Worm (Caenorhabditis elegans) whole organism, L1 larva: ENCODE results near the gene C09B9.7.
"Not testable (repeated sequence)": the region's sequence is repeated elsewhere in the genome, so short reads cannot be mapped to it uniquely, and the experiment has no call there.

Experiments
- C04F5.9 ChIP-seq: sonication (generic microtip); optimal IDR thresholded peaks from 2 replicates; lab custom pipeline; 2016; ENCODE audit warnings: missing genetic modification characterization, missing compliant biosample characterization
- C16A3.4 ChIP-seq: fragments of 150-350 bp; optimal IDR thresholded peaks from 2 replicates; lab custom pipeline; 2014; ENCODE audit warnings: missing biosample characterization, missing genetic modification characterization
- C34B4.2 ChIP-seq: sonication (generic microtip); optimal IDR thresholded peaks from 2 replicates; lab custom pipeline; 2017; ENCODE audit warnings: mild to moderate bottlenecking, missing genetic modification characterization, missing compliant biosample characterization
- Y116A8C.19 ChIP-seq: sonication (generic microtip); optimal IDR thresholded peaks from 2 replicates; lab custom pipeline; 2016; ENCODE audit warnings: missing compliant biosample characterization, missing genetic modification characterization, borderline replicate concordance
- aha-1 ChIP-seq: fragments of 150-350 bp; optimal IDR thresholded peaks from 2 replicates; lab custom pipeline; 2014; ENCODE audit warnings: missing biosample characterization, missing genetic modification characterization
- blmp-1 ChIP-seq: fragments of 150-350 bp; optimal IDR thresholded peaks from 2 replicates; lab custom pipeline; 2014; ENCODE audit warnings: missing biosample characterization, missing genetic modification characterization
- ceh-82 ChIP-seq, 3 experiments: fragments of 150-350 bp in 1 of 3; sonication (generic microtip) in 2 of 3; optimal IDR thresholded peaks; 2 replicates each; lab custom pipeline; 2014 to 2017; ENCODE audit warnings: missing biosample characterization in 3 of 3, missing genetic modification characterization in 3 of 3
- ceh-88 ChIP-seq: fragments of 200-800 bp; sonication (Bioruptor generic); IDR thresholded peaks from 2 replicates; pipeline ENCODE4 v1.3.6; 2022; ENCODE audit warnings: missing genetic modification characterization, missing compliant biosample characterization
- ces-1 ChIP-seq: fragments of 150-350 bp; optimal IDR thresholded peaks from 2 replicates; lab custom pipeline; 2014; ENCODE audit warnings: missing biosample characterization, missing genetic modification reagents, missing genetic modification characterization
- dpl-1 ChIP-seq, 3 experiments: fragments of 150-350 bp in 2 of 3; sonication (generic microtip) in 1 of 3; optimal IDR thresholded peaks; 2 replicates each; lab custom pipeline; 2014 to 2017; ENCODE audit warnings: missing biosample characterization in 3 of 3, missing genetic modification characterization in 3 of 3, missing genetic modification reagents in 3 of 3
- egl-27 ChIP-seq, 2 experiments: fragments of 150-350 bp in 1 of 2; sonication (generic microtip); optimal IDR thresholded peaks; 3 replicates each; lab custom pipeline; 2017 to 2018; ENCODE audit warnings: missing biosample characterization in 2 of 2, missing genetic modification characterization in 2 of 2, missing genetic modification reagents in 2 of 2
- fkh-8 ChIP-seq: sonication (generic microtip); optimal IDR thresholded peaks from 2 replicates; lab custom pipeline; 2016; ENCODE audit warnings: mild to moderate bottlenecking, missing genetic modification characterization, missing compliant biosample characterization
- fos-1 ChIP-seq: fragments of 150-350 bp; optimal IDR thresholded peaks from 2 replicates; lab custom pipeline; 2014; ENCODE audit warnings: missing biosample characterization, missing genetic modification characterization
- grh-1 ChIP-seq: fragments of 200-800 bp; sonication (Bioruptor generic); IDR thresholded peaks from 2 replicates; pipeline ENCODE4 v1.3.6; 2022; ENCODE audit warnings: missing genetic modification reagents, missing genetic modification characterization, missing compliant biosample characterization
- hlh-4 ChIP-seq: sonication (generic microtip); optimal IDR thresholded peaks from 2 replicates; lab custom pipeline; 2016; ENCODE audit warnings: mild to moderate bottlenecking, missing genetic modification characterization, missing compliant biosample characterization
- isw-1 ChIP-seq: fragments of 200-800 bp; sonication (Bioruptor generic); IDR thresholded peaks from 2 replicates; pipeline ENCODE4 v1.3.6; 2022; ENCODE audit warnings: missing genetic modification characterization, missing compliant biosample characterization
- lin-13 ChIP-seq: fragments of 150-350 bp; optimal IDR thresholded peaks from 2 replicates; lab custom pipeline; 2014; ENCODE audit warnings: missing biosample characterization, missing genetic modification reagents, missing genetic modification characterization
- lin-15B ChIP-seq: fragments of 150-350 bp; sonication (generic microtip); optimal IDR thresholded peaks from 3 replicates; lab custom pipeline; 2014; ENCODE audit warnings: missing biosample characterization, missing genetic modification characterization
- lir-3 ChIP-seq: sonication (generic microtip); optimal IDR thresholded peaks from 2 replicates; lab custom pipeline; 2016; ENCODE audit warnings: mild to moderate bottlenecking, missing genetic modification characterization, moderate library complexity, missing compliant biosample characterization; ENCODE audit not compliant: poor library complexity
- mab-9 ChIP-seq: fragments of 200-800 bp; sonication (Bioruptor generic); IDR thresholded peaks from 2 replicates; pipeline ENCODE4 v1.3.6; 2022; ENCODE audit warnings: missing genetic modification reagents, missing genetic modification characterization, missing compliant biosample characterization
- nhr-11 ChIP-seq: fragments of 150-350 bp; optimal IDR thresholded peaks from 2 replicates; lab custom pipeline; 2014; ENCODE audit warnings: missing biosample characterization, missing genetic modification characterization
- nhr-20 ChIP-seq: sonication (generic microtip); optimal IDR thresholded peaks from 2 replicates; lab custom pipeline; 2016; ENCODE audit warnings: mild to moderate bottlenecking, missing genetic modification characterization, missing compliant biosample characterization
- nhr-237 ChIP-seq: fragments of 150-350 bp; optimal IDR thresholded peaks from 2 replicates; lab custom pipeline; 2014; ENCODE audit warnings: missing biosample characterization, missing genetic modification characterization
- nhr-47 ChIP-seq: sonication (generic microtip); optimal IDR thresholded peaks from 2 replicates; lab custom pipeline; 2016; ENCODE audit warnings: mild to moderate bottlenecking, missing genetic modification characterization, moderate library complexity, missing compliant biosample characterization
- nhr-84 ChIP-seq: sonication (generic microtip); optimal IDR thresholded peaks from 2 replicates; lab custom pipeline; 2017; ENCODE audit warnings: missing biosample characterization, missing genetic modification characterization
- skn-1 ChIP-seq: fragments of 150-350 bp; optimal IDR thresholded peaks from 2 replicates; lab custom pipeline; 2014; ENCODE audit warnings: missing biosample characterization, missing genetic modification characterization
- snu-23 ChIP-seq: sonication (generic microtip); optimal IDR thresholded peaks from 2 replicates; lab custom pipeline; 2016; ENCODE audit warnings: missing genetic modification characterization, missing compliant biosample characterization
- sox-4 ChIP-seq: sonication (generic microtip); optimal IDR thresholded peaks from 2 replicates; lab custom pipeline; 2016; ENCODE audit warnings: missing genetic modification characterization, missing compliant biosample characterization
- swsn-7 ChIP-seq: sonication (generic microtip); optimal IDR thresholded peaks from 2 replicates; lab custom pipeline; 2016; ENCODE audit warnings: missing genetic modification characterization, missing compliant biosample characterization
- tbx-2 ChIP-seq: sonication (generic microtip); optimal IDR thresholded peaks from 2 replicates; lab custom pipeline; 2016; ENCODE audit warnings: missing genetic modification characterization, missing compliant biosample characterization
- ztf-11 ChIP-seq, 2 experiments: sonication (generic microtip); optimal IDR thresholded peaks; 2 replicates each; lab custom pipeline; 2016 to 2017; ENCODE audit warnings: missing genetic modification characterization in 2 of 2, missing biosample characterization in 1 of 2, missing compliant biosample characterization in 1 of 2

The C09B9.7 gene

DNA sequence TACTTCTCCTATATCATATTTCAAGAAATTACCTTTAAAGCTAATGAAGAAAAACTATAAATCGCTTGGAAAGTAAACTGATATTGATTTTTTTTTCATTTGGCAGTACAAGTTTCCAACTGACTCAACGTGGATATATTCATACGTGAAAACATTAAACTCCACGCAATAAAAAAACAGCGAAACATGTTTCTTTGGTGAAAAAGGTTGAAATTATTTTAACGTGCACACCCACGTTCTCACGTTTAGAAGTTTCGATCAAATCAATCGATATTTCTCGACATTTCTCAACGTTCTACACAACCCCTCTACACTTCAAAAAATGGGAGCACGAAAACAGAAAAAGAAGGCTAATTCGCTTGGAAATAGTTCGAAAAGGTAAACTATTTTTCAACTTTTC, 31.9 kb downstream of the C09B9.7 start, which contains the start of the genes best-6 and C09B9.2:
best-6 (minus strand) TSS at position 101 of the 400 bp plus-strand sequence.
C09B9.2 (plus strand) TSS at position 314 of the 400 bp plus-strand sequence.
- no peak for TF ChIP-seq Y116A8C.19
- TF ChIP-seq fkh-8 (tag; lab: Kevin White, UChicago), result no peak
- no peak for TF ChIP-seq ceh-88 (GFP tag; lab: Robert Waterston, UW)
- TF ChIP-seq nhr-84 (tag; lab: Kevin White, UChicago), result no peak
- no peak for TF ChIP-seq ztf-11 (tag; optimal IDR thresholded peaks at IDR 0.05; lab: Kevin White, UChicago)
- TF ChIP-seq C34B4.2 (tag; lab: Kevin White, UChicago), result no peak
- no peak for TF ChIP-seq mab-9 (GFP tag; lab: Robert Waterston, UW)
- TF ChIP-seq hlh-4 (tag; lab: Kevin White, UChicago), result no peak
- no peak for TF ChIP-seq lir-3
- no peak for TF ChIP-seq skn-1 (tag; lab: Kevin White, UChicago)

DNA sequence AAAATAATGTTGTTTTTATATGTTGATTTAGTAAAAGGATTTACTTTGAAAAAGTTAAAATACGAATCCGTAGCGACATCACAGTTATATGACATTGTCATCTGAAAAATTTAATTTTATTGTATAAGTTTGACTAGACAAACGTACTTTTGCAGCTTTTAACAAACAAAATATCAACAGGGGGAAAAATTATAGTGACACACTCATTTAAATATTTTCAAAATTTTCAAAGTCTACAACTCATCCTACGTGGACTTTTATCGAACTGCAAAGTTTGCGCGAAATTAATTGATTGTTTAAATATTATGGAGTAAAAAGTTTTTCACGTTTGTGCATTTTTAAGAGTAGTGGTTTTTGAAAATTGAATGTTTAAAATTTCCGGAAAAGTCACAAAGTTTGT, 35.2 kb downstream of the C09B9.7 start, which contains the start of gene C09B9.85:
C09B9.85 (minus strand) TSS at position 101 of the 400 bp plus-strand sequence.
- TF ChIP-seq ceh-82 (tag; optimal IDR thresholded peaks at IDR 0.05; lab: Kevin White, UChicago), result no peak
- no peak for TF ChIP-seq isw-1 (GFP tag; lab: Robert Waterston, UW)
- TF ChIP-seq blmp-1 (tag; lab: Kevin White, UChicago), result no peak
- TF ChIP-seq aha-1, result no peak
- no peak for TF ChIP-seq nhr-11 (tag; lab: Kevin White, UChicago)
- TF ChIP-seq nhr-20 (tag; lab: Kevin White, UChicago), result no peak
- no peak for TF ChIP-seq nhr-237 (tag; lab: Kevin White, UChicago)
- TF ChIP-seq dpl-1 (GFP tag; optimal IDR thresholded peaks at IDR 0.05; lab: Kevin White, UChicago), result no peak
- no peak for TF ChIP-seq ces-1
- no peak for TF ChIP-seq lin-13 (GFP tag; lab: Kevin White, UChicago)
- no peak for TF ChIP-seq mab-9 (GFP tag; lab: Robert Waterston, UW)

DNA sequence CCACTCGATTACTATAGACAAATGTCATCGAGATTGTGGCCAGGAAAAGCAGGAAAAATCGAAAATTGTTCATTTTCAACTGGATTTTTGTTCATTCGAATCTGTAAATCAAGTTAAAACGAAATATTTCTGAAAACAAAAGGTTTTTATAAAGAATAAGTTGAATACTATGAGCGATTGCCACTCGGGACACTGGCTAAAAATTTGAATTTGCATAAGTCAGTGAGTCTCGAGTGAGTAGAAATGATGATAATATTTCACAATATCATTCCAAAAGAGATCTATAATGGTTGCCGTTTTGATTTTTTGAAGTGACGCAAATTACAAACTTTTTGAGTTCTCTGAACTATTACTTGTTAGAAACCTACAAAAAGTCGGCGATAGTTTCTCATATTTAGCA, 40.4 kb downstream of the C09B9.7 start, which contains the start of gene T28H11.8:
T28H11.8 (minus strand) TSS at position 101 of the 400 bp plus-strand sequence.
- TF ChIP-seq nhr-11 (tag; lab: Kevin White, UChicago) (no peak), ceh-88 (GFP tag; lab: Robert Waterston, UW) (no peak), lin-15B (no peak)

DNA sequence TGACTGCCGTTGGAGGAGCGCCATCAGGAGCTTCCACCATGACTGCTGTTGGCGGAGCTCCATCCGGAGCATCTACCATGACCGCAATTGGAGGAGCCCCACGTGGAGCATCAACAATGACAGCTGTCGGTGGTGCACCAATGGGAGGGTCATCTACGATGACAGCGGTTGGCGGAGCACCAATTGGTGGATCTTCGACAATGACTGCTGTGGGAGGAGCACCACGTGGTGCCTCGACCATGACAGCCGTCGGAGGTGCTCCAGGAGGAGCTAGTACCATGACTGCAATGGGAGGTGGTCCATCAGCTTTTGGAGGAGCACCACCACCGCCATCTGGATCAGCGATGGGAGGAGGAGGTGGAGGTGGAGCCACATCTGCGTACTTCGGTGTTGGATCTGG, 43.8 kb downstream of the C09B9.7 start, which contains the start of gene T28H11.7:
T28H11.7 (minus strand) TSS at position 101 of the 400 bp plus-strand sequence.
- TF ChIP-seq isw-1 (GFP tag; lab: Robert Waterston, UW); tbx-2 (tag; lab: Kevin White, UChicago); C16A3.4 (tag; lab: Kevin White, UChicago): not testable (repeated sequence)

DNA sequence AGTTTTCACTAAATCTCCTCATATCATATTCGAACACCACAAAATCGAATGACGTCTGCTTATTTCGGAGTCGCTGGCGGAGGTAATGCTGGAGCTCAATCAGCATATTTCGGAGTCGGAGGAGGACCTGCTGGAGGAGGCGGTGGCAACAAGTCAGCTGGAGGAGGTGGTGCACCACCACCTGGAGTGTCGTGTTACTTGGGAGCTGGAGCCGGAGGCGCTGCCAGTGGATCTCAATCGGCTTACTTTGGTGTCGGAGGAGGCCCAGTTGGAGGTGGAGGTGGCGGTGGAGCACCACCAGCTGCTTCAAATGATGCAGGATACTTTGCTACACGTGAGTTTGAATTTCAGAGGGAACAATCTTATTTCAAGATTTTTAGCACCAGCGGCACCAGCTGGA, 44.4 kb downstream of the C09B9.7 start, which contains the start of gene ssq-4:
ssq-4 (plus strand) TSS at position 19 of the 400 bp plus-strand sequence.
- TF ChIP-seq nhr-47, swsn-7, fos-1 (tag; lab: Kevin White, UChicago): not testable (repeated sequence)

DNA sequence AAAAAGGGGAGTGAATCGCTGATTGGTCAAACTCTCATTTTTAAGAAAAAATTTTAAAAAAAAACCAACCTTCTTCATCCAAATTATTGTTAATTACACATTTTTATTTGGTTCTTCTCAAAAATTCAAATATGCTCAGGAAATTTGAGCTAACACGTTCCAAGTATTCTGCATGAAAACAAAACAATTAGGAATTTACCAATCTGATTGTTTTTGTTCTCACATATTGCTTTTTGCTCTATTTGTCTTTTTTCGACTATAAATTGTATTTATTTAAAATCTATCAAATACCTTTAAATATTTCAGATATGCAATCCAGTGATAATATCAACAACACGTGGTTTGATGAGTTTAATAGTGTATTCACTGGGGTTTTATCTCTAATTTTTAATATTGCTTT, 48.6 kb downstream of the C09B9.7 start, which contains the start of gene srm-1:
srm-1 (plus strand) TSS at position 301 of the 400 bp plus-strand sequence.
- TF ChIP-seq lin-15B, result no peak
- TF ChIP-seq grh-1 (GFP tag; lab: Robert Waterston, UW), result no peak
- TF ChIP-seq swsn-7 (tag; lab: Kevin White, UChicago), result no peak
- TF ChIP-seq sox-4 (tag; lab: Kevin White, UChicago), result no peak
- TF ChIP-seq C04F5.9, result no peak
- TF ChIP-seq snu-23 (GFP tag; lab: Kevin White, UChicago), result no peak
- no peak for TF ChIP-seq egl-27 (tag; optimal IDR thresholded peaks at IDR 0.05; lab: Kevin White, UChicago)
